Fruit fly (Drosophila melanogaster) whole organism, embryonic: ENCODE measurements around the gene CG9737.

ENCODE experiments used
- Abd-B ChIP-seq: fragments of 200-800 bp; sonication (Bioruptor generic); optimal IDR thresholded peaks from 2 replicates; lab custom pipeline; 2018; ENCODE audit warnings: missing biosample characterization, mild to moderate bottlenecking, missing genetic modification characterization, moderate library complexity
- Ada2b ChIP-seq: fragments of 200-800 bp; sonication (Bioruptor generic); IDR thresholded peaks from 2 replicates; pipeline ENCODE4 v1.3.6; 2022; ENCODE audit warnings: missing biosample characterization, missing genetic modification characterization
- Awh ChIP-seq: fragments of 200-800 bp; sonication (Bioruptor generic); IDR thresholded peaks from 2 replicates; pipeline ENCODE4, ENCODE4 v1.3.6; 2022; ENCODE audit warnings: missing biosample characterization, missing genetic modification characterization
- CG12659 ChIP-seq: fragments of 200-800 bp; sonication (Bioruptor generic); optimal IDR thresholded peaks from 3 replicates; lab custom pipeline; 2017; ENCODE audit warnings: mild to moderate bottlenecking, missing biosample characterization, missing genetic modification reagents, missing genetic modification characterization
- CG13123 ChIP-seq: fragments of 200-800 bp; sonication (Bioruptor generic); optimal IDR thresholded peaks from 2 replicates; lab custom pipeline; 2016; ENCODE audit warnings: missing biosample characterization, missing genetic modification characterization
- CG13296 ChIP-seq: fragments of 200-800 bp; sonication (Bioruptor generic); optimal IDR thresholded peaks from 3 replicates; lab custom pipeline; 2018; ENCODE audit warnings: missing biosample characterization, mild to moderate bottlenecking, missing genetic modification characterization
- CG14050 ChIP-seq: fragments of 200-800 bp; sonication (Bioruptor generic); IDR thresholded peaks from 3 replicates; pipeline ENCODE4 v1.3.6; 2022; ENCODE audit warnings: missing biosample characterization, missing genetic modification characterization
- CG14710 ChIP-seq: fragments of 200-800 bp; sonication (Bioruptor generic); optimal IDR thresholded peaks from 3 replicates; lab custom pipeline; 2019; ENCODE audit warnings: missing biosample characterization, mild to moderate bottlenecking, missing genetic modification characterization, moderate library complexity
- CG15479 ChIP-seq: fragments of 200-800 bp; sonication (Bioruptor generic); optimal IDR thresholded peaks from 3 replicates; lab custom pipeline; 2019; ENCODE audit warnings: missing biosample characterization, mild to moderate bottlenecking, missing genetic modification characterization, moderate library complexity
- CG17612 ChIP-seq: fragments of 200-800 bp; sonication (Bioruptor generic); IDR thresholded peaks from 2 replicates; pipeline ENCODE4 v1.3.6; 2022; ENCODE audit warnings: missing biosample characterization, missing genetic modification characterization
- CG1832 ChIP-seq: fragments of 200-800 bp; sonication (Bioruptor generic); optimal IDR thresholded peaks from 2 replicates; lab custom pipeline; 2017; ENCODE audit warnings: missing biosample characterization, mild to moderate bottlenecking, missing genetic modification characterization, inconsistent platforms
- CG18476 ChIP-seq: fragments of 200-800 bp; sonication (Bioruptor generic); optimal IDR thresholded peaks from 2 replicates; lab custom pipeline; 2016; ENCODE audit warnings: missing biosample characterization, mild to moderate bottlenecking, missing genetic modification characterization
- CG18619 ChIP-seq: fragments of 200-800 bp; sonication (Bioruptor generic); optimal IDR thresholded peaks from 3 replicates; lab custom pipeline; 2017; ENCODE audit warnings: missing biosample characterization, mild to moderate bottlenecking, missing genetic modification characterization
- CG30431 ChIP-seq: fragments of 200-800 bp; sonication (Bioruptor generic); optimal IDR thresholded peaks from 2 replicates; lab custom pipeline; 2017; ENCODE audit warnings: missing biosample characterization, missing genetic modification characterization
- CG31365 ChIP-seq: fragments of 200-800 bp; sonication (Bioruptor generic); optimal IDR thresholded peaks from 2 replicates; lab custom pipeline; 2018; ENCODE audit warnings: missing biosample characterization, mild to moderate bottlenecking, missing genetic modification characterization
- CG32767 ChIP-seq: fragments of 200-800 bp; sonication (Bioruptor generic); IDR thresholded peaks from 2 replicates; pipeline ENCODE4 v1.3.6; 2022; ENCODE audit warnings: missing biosample characterization, missing genetic modification characterization
- CG3281 ChIP-seq: fragments of 200-800 bp; sonication (Bioruptor generic); optimal IDR thresholded peaks from 3 replicates; lab custom pipeline; 2017; ENCODE audit warnings: missing biosample characterization, mild to moderate bottlenecking, missing genetic modification characterization
- CG5180 ChIP-seq: fragments of 200-800 bp; sonication (Bioruptor generic); optimal IDR thresholded peaks from 3 replicates; lab custom pipeline; 2017; ENCODE audit warnings: missing biosample characterization, missing genetic modification characterization, mild to moderate bottlenecking, moderate library complexity, missing genetic modification reagents
- CG9215 ChIP-seq: fragments of 200-800 bp; sonication (Bioruptor generic); IDR thresholded peaks from 2 replicates; pipeline ENCODE4 v1.3.6; 2022; ENCODE audit warnings: missing biosample characterization, missing genetic modification characterization
- CG9932 ChIP-seq: fragments of 200-800 bp; sonication (Bioruptor generic); IDR thresholded peaks from 2 replicates; pipeline ENCODE4 v1.3.6; 2022; ENCODE audit warnings: missing biosample characterization, missing genetic modification characterization
- Dfd ChIP-seq, 2 experiments: fragments of >200 bp; optimal IDR thresholded peaks; 2 replicates each; lab custom pipeline; 2017; ENCODE audit warnings: missing biosample characterization in 2 of 2, missing genetic modification characterization in 2 of 2
- Ets97D ChIP-seq: fragments of 200-800 bp; sonication (Bioruptor generic); optimal IDR thresholded peaks from 3 replicates; lab custom pipeline; 2016; ENCODE audit warnings: missing biosample characterization, missing genetic modification characterization
- HHEX ChIP-seq: fragments of 200-800 bp; sonication (Bioruptor generic); optimal IDR thresholded peaks from 3 replicates; lab custom pipeline; 2017; ENCODE audit warnings: missing biosample characterization, mild to moderate bottlenecking, missing genetic modification characterization, missing genetic modification reagents
- HLHmδ ChIP-seq: fragments of 200-800 bp; sonication (Bioruptor generic); optimal IDR thresholded peaks from 2 replicates; lab custom pipeline; 2018; ENCODE audit warnings: missing biosample characterization, mild to moderate bottlenecking, missing genetic modification characterization, moderate library complexity
- Hsf ChIP-seq: fragments of 200-800 bp; sonication (Bioruptor generic); optimal IDR thresholded peaks from 3 replicates; lab custom pipeline; 2016; ENCODE audit warnings: missing biosample characterization, missing genetic modification characterization
- Rfx ChIP-seq: fragments of 200-800 bp; sonication (Bioruptor generic); IDR thresholded peaks from 2 replicates; pipeline ENCODE4 v1.3.6; 2022; ENCODE audit warnings: missing biosample characterization, missing genetic modification characterization
- Spps ChIP-seq: fragments of 200-800 bp; sonication (Bioruptor generic); optimal IDR thresholded peaks from 2 replicates; lab custom pipeline; 2018; ENCODE audit warnings: missing biosample characterization, mild to moderate bottlenecking, missing genetic modification characterization
- ap ChIP-seq: fragments of 200-800 bp; sonication (Bioruptor generic); IDR thresholded peaks from 2 replicates; pipeline ENCODE4 v1.3.6; 2022; ENCODE audit warnings: missing biosample characterization, missing genetic modification characterization
- bsh ChIP-seq, 2 experiments: fragments of 200-800 bp; sonication (Bioruptor generic); optimal IDR thresholded peaks; 2 replicates each; lab custom pipeline; 2017 to 2018; ENCODE audit warnings: mild to moderate bottlenecking in 2 of 2, missing biosample characterization in 2 of 2, missing genetic modification characterization in 2 of 2, moderate library complexity in 1 of 2
- cas ChIP-seq: fragments of 200-800 bp; sonication (Bioruptor generic); IDR thresholded peaks from 2 replicates; pipeline ENCODE4 v1.3.6; 2022; ENCODE audit warnings: missing biosample characterization, missing genetic modification characterization
- cato ChIP-seq: fragments of 200-800 bp; sonication (Bioruptor generic); optimal IDR thresholded peaks from 2 replicates; lab custom pipeline; 2016; ENCODE audit warnings: missing biosample characterization, missing genetic modification characterization, borderline replicate concordance
- croc ChIP-seq: fragments of 200-800 bp; sonication (Bioruptor generic); conservative IDR thresholded peaks from 3 replicates; pipeline ENCODE4 v1.3.6; 2022; ENCODE audit warnings: missing biosample characterization, missing genetic modification characterization
- crol ChIP-seq: fragments of 200-800 bp; sonication (Bioruptor generic); IDR thresholded peaks from 2 replicates; pipeline ENCODE4 v1.3.6; 2022; ENCODE audit warnings: missing biosample characterization, missing genetic modification characterization
- eyg ChIP-seq: fragments of 200-800 bp; sonication (Bioruptor generic); optimal IDR thresholded peaks from 3 replicates; lab custom pipeline; 2016; ENCODE audit warnings: missing biosample characterization, missing genetic modification characterization
- fru ChIP-seq: fragments of >200 bp; optimal IDR thresholded peaks from 2 replicates; lab custom pipeline; 2017
- insv ChIP-seq, 2 experiments: fragments of 200-800 bp; sonication (Bioruptor generic); optimal IDR thresholded peaks; 3 replicates each; lab custom pipeline; 2016 to 2018; ENCODE audit warnings: missing biosample characterization in 2 of 2, missing genetic modification characterization in 2 of 2
- lola ChIP-seq, 3 experiments: fragments of >200 bp in 2 of 3; fragments of 200-800 bp in 1 of 3; sonication (Bioruptor generic) in 1 of 3; optimal IDR thresholded peaks; 2 replicates each; lab custom pipeline; 2017 to 2019; ENCODE audit warnings: missing biosample characterization in 3 of 3, missing genetic modification characterization in 3 of 3, mild to moderate bottlenecking in 1 of 3, moderate library complexity in 1 of 3
- otp ChIP-seq: fragments of 200-800 bp; sonication (Bioruptor generic); IDR thresholded peaks from 3 replicates; pipeline ENCODE4, ENCODE4 v1.3.6; 2022; ENCODE audit warnings: missing biosample characterization, missing genetic modification characterization
- psq ChIP-seq: fragments of 200-800 bp; sonication (Bioruptor generic); optimal IDR thresholded peaks from 2 replicates; lab custom pipeline; 2017; ENCODE audit warnings: missing biosample characterization, missing genetic modification characterization
- ro ChIP-seq: fragments of 200-800 bp; sonication (Bioruptor generic); IDR thresholded peaks from 2 replicates; pipeline ENCODE4 v1.3.6; 2022; ENCODE audit warnings: missing biosample characterization, missing genetic modification characterization
- seq ChIP-seq: fragments of 200-800 bp; sonication (Bioruptor generic); IDR thresholded peaks from 2 replicates; pipeline ENCODE4 v1.3.6; 2022; ENCODE audit warnings: missing biosample characterization, missing genetic modification characterization
- slou ChIP-seq: fragments of 200-800 bp; sonication (Bioruptor generic); optimal IDR thresholded peaks from 3 replicates; lab custom pipeline; 2016; ENCODE audit warnings: missing biosample characterization, missing genetic modification characterization
- slp2 ChIP-seq: fragments of 200-800 bp; sonication (Bioruptor generic); optimal IDR thresholded peaks from 2 replicates; lab custom pipeline; 2016; ENCODE audit warnings: missing biosample characterization, missing genetic modification characterization
- sr ChIP-seq: fragments of 200-800 bp; sonication (Bioruptor generic); IDR thresholded peaks from 3 replicates; pipeline ENCODE4 v1.3.6; 2022; ENCODE audit warnings: missing biosample characterization, missing genetic modification characterization
- stc ChIP-seq: fragments of 200-800 bp; sonication (Bioruptor generic); IDR thresholded peaks from 2 replicates; pipeline ENCODE4 v1.3.6; 2022; ENCODE audit warnings: missing biosample characterization, missing genetic modification characterization
- tgo ChIP-seq: fragments of 200-800 bp; sonication (Bioruptor generic); IDR thresholded peaks from 3 replicates; pipeline ENCODE4 v1.3.6; 2022; ENCODE audit warnings: missing biosample characterization, missing genetic modification characterization
- tio ChIP-seq: fragments of 200-800 bp; sonication (Bioruptor generic); optimal IDR thresholded peaks from 2 replicates; lab custom pipeline; 2017; ENCODE audit warnings: missing biosample characterization, missing genetic modification characterization, inconsistent platforms
- trem ChIP-seq: fragments of 200-800 bp; optimal IDR thresholded peaks from 3 replicates; lab custom pipeline; 2019; ENCODE audit warnings: missing biosample characterization, mild to moderate bottlenecking, missing genetic modification characterization, moderate library complexity
- zen2 ChIP-seq: fragments of 200-800 bp; sonication (Bioruptor generic); IDR thresholded peaks from 3 replicates; pipeline ENCODE4 v1.3.6; 2022; ENCODE audit warnings: missing biosample characterization, missing genetic modification characterization; ENCODE audit not compliant: partially characterized antibody

Gene CG9737

DNA sequence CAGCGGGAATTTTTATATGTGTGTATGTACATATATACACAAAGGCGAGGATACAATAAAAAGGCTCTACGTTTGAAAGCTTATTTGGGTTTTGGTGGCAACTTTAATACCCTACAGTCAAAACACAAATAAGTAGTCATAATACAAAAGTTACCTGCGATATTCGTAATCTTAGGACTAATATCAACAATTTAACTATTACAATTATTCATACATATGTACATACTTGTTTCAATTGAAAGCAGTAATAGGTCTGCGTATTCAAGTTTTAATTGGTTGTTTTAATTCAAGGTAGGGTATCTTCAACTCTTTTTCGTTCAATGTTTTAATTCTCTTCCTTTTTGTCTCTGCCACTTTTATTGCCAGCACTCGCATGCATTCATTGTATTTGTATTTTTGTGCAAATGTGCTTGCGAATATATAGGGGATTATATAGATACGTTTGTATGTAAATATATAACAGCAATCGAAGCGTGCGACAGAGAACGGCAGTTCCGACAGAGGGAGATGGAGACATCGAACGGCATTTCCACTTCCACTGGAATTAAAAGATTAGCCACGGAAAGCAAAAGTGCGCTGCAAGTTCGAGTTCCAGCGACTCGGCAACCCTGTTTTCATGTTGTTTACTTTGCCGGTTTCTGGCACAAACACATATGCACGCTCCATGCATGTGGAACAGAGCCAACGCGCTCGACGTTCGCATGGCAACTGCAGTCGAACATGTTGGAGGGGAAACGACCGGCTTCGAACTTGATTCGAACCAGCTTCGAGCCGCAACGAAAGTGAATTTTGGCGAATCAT, 33.6 kb upstream of the CG9737 start (continued):
- TF ChIP-seq croc (GFP tag; lab: Robert Waterston, UW) (peak; percentile 25; the same call in 2 of the 3 replicates), CG30431 (GFP tag; lab: Kevin White, UChicago) (peak; percentile 51), sr (no peak), CG15479 (GFP tag; lab: Kevin White, UChicago) (no peak), CG5180 (peak; percentile 99), Hsf (peak; percentile 37), seq (GFP tag; lab: Robert Waterston, UW) (peak; percentile 54; the same call in 1 of the 2 replicates), CG13123 (GFP tag; lab: Kevin White, UChicago) (no peak), CG17612 (GFP tag; lab: Robert Waterston, UW) (no peak), HHEX (GFP tag; lab: Kevin White, UChicago) (peak; percentile 1), trem (tag; lab: Kevin White, UChicago) (peak; percentile 14), CG14050 (GFP tag; lab: Robert Waterston, UW) (0 out of 3 replicates have a peak, but pooled peaks have one; percentile 14), CG32767 (GFP tag; lab: Robert Waterston, UW) (no peak), CG14710 (tag; lab: Kevin White, UChicago) (peak; percentile 43), CG3281 (GFP tag; lab: Kevin White, UChicago) (peak; percentile 27), Ets97D (GFP tag; lab: Kevin White, UChicago) (peak; percentile 24), tgo (GFP tag; lab: Robert Waterston, UW) (0 out of 3 replicates have a peak, but pooled peaks have one; percentile 36), cato (GFP tag; lab: Kevin White, UChicago) (no peak), fru (lab: Kevin White, UChicago) (no peak), CG1832 (GFP tag; lab: Kevin White, UChicago) (peak; percentile 31), CG12659 (GFP tag; lab: Kevin White, UChicago) (peak; percentile 34), lola (GFP tag; optimal IDR thresholded peaks at IDR 0.05; lab: Kevin White, UChicago) (peak in 1 of 3 experiments; percentile 24), psq (GFP tag; lab: Kevin White, UChicago) (no peak), Awh (no peak), CG13296 (GFP tag; lab: Kevin White, UChicago) (peak; percentile 31), zen2 (GFP tag; lab: Robert Waterston, UW) (no peak), insv (GFP tag; optimal IDR thresholded peaks at IDR 0.05; lab: Kevin White, UChicago) (no peak), ro (GFP tag; lab: Robert Waterston, UW) (no peak), cas (GFP tag; lab: Robert Waterston, UW) (0 out of 2 replicates have a peak, but pooled peaks have one; percentile 7), Dfd (GFP tag; optimal IDR thresholded peaks at IDR 0.05; lab: Kevin White, UChicago) (no peak), CG9215 (no peak), CG18476 (no peak), slp2 (GFP tag; lab: Kevin White, UChicago) (peak; percentile 56), CG18619 (GFP tag; lab: Kevin White, UChicago) (peak; percentile 47), HLHmδ (GFP tag; lab: Kevin White, UChicago) (peak; percentile 89), Abd-B (GFP tag; lab: Kevin White, UChicago) (peak; percentile 24), tio (GFP tag; lab: Kevin White, UChicago) (peak; percentile 14), crol (GFP tag; lab: Robert Waterston, UW) (no peak), bsh (GFP tag; optimal IDR thresholded peaks at IDR 0.05; lab: Kevin White, UChicago) (peak; percentile 54 to 71), otp (peak; percentile 17; the same call in 1 of the 3 replicates), slou (no peak), ap (GFP tag; lab: Robert Waterston, UW) (no peak), Spps (tag; lab: Kevin White, UChicago) (peak; percentile 32), stc (GFP tag; lab: Robert Waterston, UW) (0 out of 2 replicates have a peak, but pooled peaks have one; percentile 39), Ada2b (GFP tag; lab: Robert Waterston, UW) (0 out of 2 replicates have a peak, but pooled peaks have one; percentile 43), Rfx (GFP tag; lab: Robert Waterston, UW) (peak; percentile 65), CG9932 (GFP tag; lab: Robert Waterston, UW) (peak; percentile 47), CG31365 (no peak), eyg (GFP tag; lab: Kevin White, UChicago) (no peak)
